Worm (Caenorhabditis elegans) whole organism, L2 larva: Measurements from ENCODE around the gene taf-9.

ENCODE experiments used
- sma-9 ChIP-seq, 2 experiments: fragments of 150-350 bp in 1 of 2; sonication (generic microtip) in 1 of 2; optimal IDR thresholded peaks; 2 replicates each; lab custom pipeline; 2014 to 2016; ENCODE audit warnings: missing genetic modification characterization in 2 of 2, mild to moderate bottlenecking in 1 of 2, missing biosample characterization in 1 of 2, missing compliant biosample characterization in 1 of 2, missing genetic modification reagents in 1 of 2, moderate library complexity in 1 of 2
- snpc-4 ChIP-seq: fragments of 150-350 bp; optimal IDR thresholded peaks from 2 replicates; lab custom pipeline; 2014; ENCODE audit warnings: missing biosample characterization, missing genetic modification characterization

ce11 chrIII:13621012-13621411 is 3.1 kb upstream of the taf-9 start:
- TF ChIP-seq sma-9 (GFP tag; optimal IDR thresholded peaks at IDR 0.05; lab: Kevin White, UChicago): no peak
- no peak for TF ChIP-seq sma-9 (tag; optimal IDR thresholded peaks at IDR 0.05; lab: Kevin White, UChicago)
- no peak for TF ChIP-seq snpc-4 (tag; lab: Kevin White, UChicago)
